Worm (Caenorhabditis elegans): ENCODE data around the gene cnd-1.

DNA sequence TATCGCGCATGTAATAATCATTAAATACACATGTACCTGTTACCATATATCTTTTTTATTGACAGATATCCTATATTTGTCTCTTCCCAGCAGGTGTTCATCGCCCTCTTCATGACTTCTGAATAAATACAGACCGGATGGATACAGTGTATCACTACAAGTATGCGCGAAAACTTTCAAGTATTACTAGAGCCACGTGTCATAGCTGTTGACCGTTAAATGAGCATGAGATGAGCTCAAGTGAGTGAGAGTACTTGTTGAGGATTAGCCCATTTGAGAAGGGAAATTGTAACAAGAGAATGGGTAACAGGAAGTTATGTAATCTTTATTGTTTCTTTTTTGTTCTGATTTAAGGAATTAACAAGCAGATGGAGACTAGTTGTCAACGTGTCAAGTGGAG lies 628 bp upstream of the cnd-1 start:
- TF ChIP-seq pha-4 (tag; optimal IDR thresholded peaks at IDR 0.05) (no peak), ama-1 (optimal IDR thresholded peaks at IDR 0.05) (no peak), nhr-11 (tag; optimal IDR thresholded peaks at IDR 0.05) (no peak), che-1 (tag; optimal IDR thresholded peaks at IDR 0.05) (no peak), ceh-30 (tag; optimal IDR thresholded peaks at IDR 0.05) (no peak), F13H6.1 (tag; optimal IDR thresholded peaks at IDR 0.05) (no peak), nfya-1 (tag; optimal IDR thresholded peaks at IDR 0.05) (no peak), nhr-232 (tag; optimal IDR thresholded peaks at IDR 0.05) (no peak)

Measured in whole organism, late embryonic.